Worm (Caenorhabditis elegans): ENCODE results near the gene K12B6.9.
A peak's percentile ranks its signal among the peaks of the same experiment; 100 is the strongest.

Gene K12B6.9

DNA sequence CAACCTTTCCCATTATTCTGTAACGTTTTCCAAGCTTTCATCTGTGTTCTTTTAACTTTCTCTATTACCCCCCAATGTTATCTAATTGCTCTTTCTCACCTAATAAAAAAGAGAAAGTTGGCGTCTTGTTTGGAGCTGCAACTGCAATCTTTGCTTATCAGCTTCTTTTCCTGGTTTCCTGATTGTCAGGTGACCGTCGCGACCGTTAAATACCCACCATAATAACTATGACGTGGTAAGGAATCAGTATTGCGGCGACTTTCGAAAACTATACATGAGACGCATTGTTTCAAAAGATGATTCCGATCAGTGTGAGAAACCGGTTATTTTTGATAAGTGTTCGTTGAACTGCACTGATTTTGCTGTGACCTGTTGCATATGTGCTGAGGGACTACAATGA is 17.3 kb downstream of the K12B6.9 start (continued):
- TF ChIP-seq php-3 (GFP tag; IDR thresholded peaks at IDR 0.05) (peak; percentile 85), ztf-7 (tag; optimal IDR thresholded peaks at IDR 0.05) (no peak), mdt-29 (GFP tag; IDR thresholded peaks at IDR 0.05) (no peak), ceh-20 (GFP tag; IDR thresholded peaks at IDR 0.05) (no peak), nhr-25 (tag; optimal IDR thresholded peaks at IDR 0.05; ENCODE audit: borderline replicate concordance, insufficient read depth) (no peak), aha-1 (tag) (peak; percentile 13), daf-16 (GFP tag; optimal IDR thresholded peaks at IDR 0.05) (no peak), daf-16 (tag; optimal IDR thresholded peaks at IDR 0.05) (peak; percentile 86), Y48G9A.11 (GFP tag; IDR thresholded peaks at IDR 0.05) (no peak), T20F7.1 (GFP tag; optimal IDR thresholded peaks at IDR 0.05) (no peak), egl-27 (tag; optimal IDR thresholded peaks at IDR 0.05) (no peak), zfp-3 (GFP tag; conservative IDR thresholded peaks at IDR 0.05) (0 out of 2 replicates have a peak, but pooled peaks have one; percentile 32), lin-15B (tag; optimal IDR thresholded peaks at IDR 0.05) (no peak), daf-12 (tag; optimal IDR thresholded peaks at IDR 0.05) (no peak), lsy-2 (tag; optimal IDR thresholded peaks at IDR 0.05) (peak in 1 of 2 experiments; percentile 56), ctbp-1 (GFP tag; IDR thresholded peaks at IDR 0.05) (no peak), ztf-11 (tag; optimal IDR thresholded peaks at IDR 0.05) (no peak), lin-39 (tag; optimal IDR thresholded peaks at IDR 0.05) (no peak)

DNA sequence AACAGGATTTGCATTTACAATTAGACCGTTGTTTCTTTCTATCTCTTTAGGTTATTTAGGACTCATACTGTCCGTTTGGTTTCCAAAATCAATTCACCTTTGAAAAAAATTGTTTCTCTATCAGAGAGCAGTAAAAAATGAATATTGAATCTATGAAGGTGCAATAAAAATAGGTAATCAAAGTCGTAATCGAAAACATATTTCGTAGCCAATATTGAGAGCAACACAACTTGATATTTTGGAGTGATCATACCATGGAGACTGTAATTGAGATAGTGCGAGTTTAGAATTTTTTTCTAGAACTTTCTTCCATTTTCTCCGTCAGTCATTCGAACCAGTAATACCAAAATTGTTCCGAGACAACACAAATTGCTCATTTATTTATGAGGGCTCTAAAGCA is 21.9 kb downstream of the K12B6.9 start, which contains the start of gene F31F7.2:
Gene F31F7.2, plus strand, starts transcription at position 301 of the 400 bp plus-strand sequence.
- TF ChIP-seq nhr-28 (tag; optimal IDR thresholded peaks at IDR 0.05) (no peak), snpc-1.2 (GFP tag; IDR thresholded peaks at IDR 0.05) (no peak), nhr-41 (GFP tag; IDR thresholded peaks at IDR 0.05) (no peak), cey-2 (tag; optimal IDR thresholded peaks at IDR 0.05; ENCODE audit: borderline replicate concordance, insufficient read depth) (no peak), php-3 (GFP tag; IDR thresholded peaks at IDR 0.05) (peak; percentile 63; the same call in 1 of the 2 replicates), ceh-62 (tag; optimal IDR thresholded peaks at IDR 0.05) (no peak), daf-16 (GFP tag; optimal IDR thresholded peaks at IDR 0.05) (no peak), daf-16 (tag; optimal IDR thresholded peaks at IDR 0.05) (peak; percentile 10), mdt-29 (GFP tag; IDR thresholded peaks at IDR 0.05) (no peak), daf-8 (GFP tag; IDR thresholded peaks at IDR 0.05) (no peak), nhr-42 (GFP tag; IDR thresholded peaks at IDR 0.05) (no peak), hmg-1.1 (GFP tag; IDR thresholded peaks at IDR 0.05) (no peak)

DNA sequence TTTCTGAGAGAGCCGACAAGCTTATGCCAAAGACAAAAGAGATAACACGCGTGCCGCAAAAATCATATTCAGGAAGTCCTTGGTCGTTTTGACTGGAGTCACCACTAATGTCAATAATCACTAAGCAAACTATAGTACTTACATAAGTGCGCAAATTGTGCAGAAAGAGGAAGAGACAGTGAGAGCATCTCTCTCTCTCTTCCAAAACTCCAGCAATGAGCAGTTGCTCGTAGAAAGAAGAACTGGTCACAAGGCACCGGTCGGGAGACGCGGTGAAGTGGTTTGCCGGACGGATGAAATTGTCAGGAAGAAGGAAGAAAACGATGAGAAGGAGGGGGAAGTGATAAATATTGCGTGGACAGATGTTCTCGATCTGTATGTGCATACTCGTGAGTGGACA is 22.4 kb downstream of the K12B6.9 start:
- TF ChIP-seq dve-1 (tag; optimal IDR thresholded peaks at IDR 0.05; ENCODE audit: insufficient read depth) (peak; percentile 7), hlh-11 (tag; optimal IDR thresholded peaks at IDR 0.05) (peak; percentile 30), mxl-3 (GFP tag; optimal IDR thresholded peaks at IDR 0.05) (no peak), duxl-1 (tag; optimal IDR thresholded peaks at IDR 0.05; ENCODE audit: poor library complexity) (no peak), hlh-30 (tag; optimal IDR thresholded peaks at IDR 0.05; ENCODE audit: insufficient read depth) (peak; percentile 48), unc-62 (GFP tag; optimal IDR thresholded peaks at IDR 0.05 in 1 of 2) (peak in 1 of 2 experiments; percentile 86), unc-62 (tag; optimal IDR thresholded peaks at IDR 0.05) (no peak)

DNA sequence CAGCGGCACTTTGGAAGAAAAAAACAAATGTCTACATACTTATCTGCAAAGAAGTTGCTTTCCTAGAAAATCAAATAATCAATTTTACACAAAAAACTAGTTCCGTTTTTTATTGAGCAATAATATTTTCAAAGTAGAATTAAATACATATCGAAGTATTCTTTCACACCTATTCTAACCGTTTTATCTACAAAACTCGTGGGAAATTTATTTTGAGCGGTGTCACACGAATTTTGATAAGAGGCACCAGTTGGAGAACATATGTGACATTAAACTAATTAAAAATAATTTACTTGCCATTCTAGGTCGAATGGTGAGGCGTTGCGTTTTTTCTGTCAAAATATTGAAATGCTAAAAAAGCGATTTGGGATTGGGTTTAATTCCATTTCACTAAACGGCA is 23.5 kb downstream of the K12B6.9 start:
- TF ChIP-seq nhr-28 (tag; optimal IDR thresholded peaks at IDR 0.05) (peak; percentile 29), php-3 (GFP tag; IDR thresholded peaks at IDR 0.05) (peak; percentile 37; the same call in 1 of the 2 replicates), hlh-11 (tag; optimal IDR thresholded peaks at IDR 0.05) (peak; percentile 4), dve-1 (tag; optimal IDR thresholded peaks at IDR 0.05; ENCODE audit: insufficient read depth) (peak; percentile 2), daf-16 (GFP tag; optimal IDR thresholded peaks at IDR 0.05) (no peak), daf-16 (tag; optimal IDR thresholded peaks at IDR 0.05) (peak; percentile 54), ceh-28 (tag; optimal IDR thresholded peaks at IDR 0.05) (no peak), unc-130 (GFP tag; optimal IDR thresholded peaks at IDR 0.05) (no peak), hlh-30 (tag; optimal IDR thresholded peaks at IDR 0.05; ENCODE audit: insufficient read depth) (peak; percentile 16)

All from whole organism, L4 larva.